Worm (Caenorhabditis elegans): ENCODE results near the gene M05D6.1.

- TF ChIP-seq ceh-28 (tag; optimal IDR thresholded peaks at IDR 0.05): no peak
- TF ChIP-seq fkh-10 (GFP tag; optimal IDR thresholded peaks at IDR 0.05): no peak
- no peak for TF ChIP-seq nhr-43 (tag; optimal IDR thresholded peaks at IDR 0.05; ENCODE audit: poor library complexity, severe bottlenecking)
- TF ChIP-seq nhr-11 (tag; optimal IDR thresholded peaks at IDR 0.05): no peak
- TF ChIP-seq nhr-23 (tag; optimal IDR thresholded peaks at IDR 0.05): no peak
- TF ChIP-seq sea-2 (GFP tag; optimal IDR thresholded peaks at IDR 0.05): no peak
- TF ChIP-seq unc-62 (GFP tag; optimal IDR thresholded peaks at IDR 0.05): no peak
- no peak for TF ChIP-seq aly-2 (tag; optimal IDR thresholded peaks at IDR 0.05)
Observed at ce11 chrII:8518210-8518609, 43.0 kb upstream of the M05D6.1 start, which contains the start of gene T13H5.8.

All from whole organism, L3 larva.